In the genomic region with DNA sequence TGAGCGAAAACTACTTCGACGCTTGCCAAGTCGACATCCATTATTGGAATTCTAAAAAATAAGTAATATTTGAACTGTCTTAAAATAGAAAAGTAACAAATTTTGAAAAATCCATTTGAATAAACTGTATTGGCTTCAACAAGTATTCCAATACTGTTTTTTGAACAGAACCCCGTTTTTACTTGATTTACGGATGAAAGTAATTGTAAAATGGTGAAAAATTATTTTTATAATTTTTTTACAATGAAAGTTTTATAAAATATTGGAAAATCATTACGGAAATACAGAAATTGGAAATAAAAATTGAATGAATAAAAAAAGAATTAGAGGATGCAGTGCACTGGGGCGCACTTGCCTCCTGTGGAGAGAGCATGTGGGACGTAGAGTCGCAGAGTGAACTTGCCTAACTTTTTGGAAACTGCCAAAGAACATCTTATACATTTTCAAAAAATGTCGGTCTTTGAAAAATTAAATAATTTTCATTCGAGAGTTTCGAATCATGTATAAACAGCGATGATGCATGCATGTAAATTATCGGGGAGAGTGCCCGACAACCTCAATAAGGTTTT, we compare ENCODE assay signal across 1 worm cellular context.
TF ChIP-seq lines count a peak whose summit lies in the region.

A gene (minus strand): TSS at position 51 of the 569 bp plus-strand sequence.

TF ChIP-seq in whole organism, L1 larva, 84 proteins besides CTCF, POLR2A, EP300 and RAD21 (continued from another document):
- TF ChIP-seq lin-35 (GFP tag; optimal IDR thresholded peaks at IDR 0.05; lab: Kevin White, UChicago) (peak in 1 of 2 experiments; percentile 27), mep-1 (tag; optimal IDR thresholded peaks at IDR 0.05; lab: Kevin White, UChicago) (peak; percentile 47), lir-3 (tag; optimal IDR thresholded peaks at IDR 0.05; lab: Kevin White, UChicago; ENCODE audit: poor library complexity) (no peak)
